Fruit fly (Drosophila melanogaster) whole organism, embryonic: ENCODE measurements around the gene CG17816.

ENCODE experiments used
- Ada2b ChIP-seq: fragments of 200-800 bp; sonication (Bioruptor generic); IDR thresholded peaks from 2 replicates; pipeline ENCODE4 v1.3.6; 2022; ENCODE audit warnings: missing biosample characterization, missing genetic modification characterization
- B-H1 ChIP-seq: fragments of 200-800 bp; sonication (Bioruptor generic); IDR thresholded peaks from 3 replicates; pipeline ENCODE4 v1.3.6; 2022; ENCODE audit warnings: missing biosample characterization, missing genetic modification characterization
- BEAF-32 ChIP-seq: fragments of 200-800 bp; sonication (Bioruptor generic); optimal IDR thresholded peaks from 3 replicates; lab custom pipeline; 2017; ENCODE audit warnings: missing biosample characterization, missing genetic modification characterization, mild to moderate bottlenecking, moderate library complexity, missing genetic modification reagents
- CG11085 ChIP-seq: fragments of 200-800 bp; sonication (Bioruptor generic); IDR thresholded peaks from 2 replicates; pipeline ENCODE4 v1.3.6; 2022; ENCODE audit warnings: missing biosample characterization, missing genetic modification characterization
- CG11456 ChIP-seq: fragments of 200-800 bp; sonication (Bioruptor generic); IDR thresholded peaks from 3 replicates; pipeline ENCODE4 v1.3.6; 2022; ENCODE audit warnings: missing biosample characterization, missing genetic modification characterization
- CG11504 ChIP-seq: fragments of 200-800 bp; sonication (Bioruptor generic); optimal IDR thresholded peaks from 3 replicates; lab custom pipeline; 2019; ENCODE audit warnings: missing biosample characterization, mild to moderate bottlenecking, missing genetic modification characterization, moderate library complexity
- CG12391 ChIP-seq: fragments of 200-800 bp; sonication (Bioruptor generic); optimal IDR thresholded peaks from 3 replicates; lab custom pipeline; 2018; ENCODE audit warnings: missing biosample characterization, mild to moderate bottlenecking, missing genetic modification characterization, moderate library complexity
- CG12769 ChIP-seq: fragments of 200-800 bp; sonication (Bioruptor generic); optimal IDR thresholded peaks from 2 replicates; lab custom pipeline; 2019; ENCODE audit warnings: missing biosample characterization, mild to moderate bottlenecking, missing genetic modification characterization, moderate library complexity
- CG14860 ChIP-seq: fragments of 200-800 bp; sonication (Bioruptor generic); IDR thresholded peaks from 3 replicates; pipeline ENCODE4 v1.3.6; 2022; ENCODE audit warnings: missing biosample characterization, missing genetic modification characterization; ENCODE audit not compliant: partially characterized antibody
- CG15696 ChIP-seq: fragments of 200-800 bp; sonication (Bioruptor generic); optimal IDR thresholded peaks from 2 replicates; lab custom pipeline; 2019; ENCODE audit warnings: missing biosample characterization, mild to moderate bottlenecking, missing genetic modification characterization, moderate library complexity
- CG16779 ChIP-seq: fragments of 200-800 bp; sonication (Bioruptor generic); IDR thresholded peaks from 2 replicates; pipeline ENCODE4 v1.3.6; 2022; ENCODE audit warnings: missing biosample characterization, missing genetic modification characterization
- CG17385 ChIP-seq: fragments of 200-800 bp; sonication (Bioruptor generic); optimal IDR thresholded peaks from 3 replicates; lab custom pipeline; 2018; ENCODE audit warnings: missing biosample characterization, mild to moderate bottlenecking, missing genetic modification characterization
- CG18476 ChIP-seq: fragments of 200-800 bp; sonication (Bioruptor generic); optimal IDR thresholded peaks from 2 replicates; lab custom pipeline; 2016; ENCODE audit warnings: missing biosample characterization, mild to moderate bottlenecking, missing genetic modification characterization
- CG34376 ChIP-seq: fragments of 200-800 bp; sonication (Bioruptor generic); optimal IDR thresholded peaks from 2 replicates; lab custom pipeline; 2018; ENCODE audit warnings: missing biosample characterization, mild to moderate bottlenecking, missing genetic modification characterization
- CG4360 ChIP-seq: fragments of 200-800 bp; sonication (Bioruptor generic); IDR thresholded peaks from 2 replicates; pipeline ENCODE4 v1.3.6; 2022; ENCODE audit warnings: missing biosample characterization, missing genetic modification characterization
- CG8290 ChIP-seq, 3 experiments: fragments of 200-800 bp; sonication (Bioruptor generic); optimal IDR thresholded peaks; 2 replicates each; lab custom pipeline; 2016 to 2019; ENCODE audit warnings: missing biosample characterization in 3 of 3, missing genetic modification characterization in 3 of 3, mild to moderate bottlenecking in 2 of 3, moderate library complexity in 1 of 3
- CG9876 ChIP-seq: fragments of 200-800 bp; sonication (Bioruptor generic); optimal IDR thresholded peaks from 2 replicates; lab custom pipeline; 2016; ENCODE audit warnings: missing biosample characterization, missing genetic modification characterization
- Deaf1 ChIP-seq: fragments of 200-800 bp; optimal IDR thresholded peaks from 3 replicates; lab custom pipeline; 2019; ENCODE audit warnings: missing biosample characterization, mild to moderate bottlenecking, missing genetic modification characterization, moderate library complexity
- Dek ChIP-seq: fragments of 200-800 bp; sonication (Bioruptor generic); optimal IDR thresholded peaks from 3 replicates; lab custom pipeline; 2019; ENCODE audit warnings: missing biosample characterization, mild to moderate bottlenecking, missing genetic modification characterization, moderate library complexity
- ERR ChIP-seq: fragments of 200-800 bp; sonication (Bioruptor generic); optimal IDR thresholded peaks from 2 replicates; lab custom pipeline; 2016; ENCODE audit warnings: missing biosample characterization, missing genetic modification characterization
- HLH4C ChIP-seq: fragments of 200-800 bp; sonication (Bioruptor generic); IDR thresholded peaks from 3 replicates; pipeline ENCODE4 v1.3.6; 2022; ENCODE audit warnings: missing biosample characterization, missing genetic modification characterization; ENCODE audit not compliant: partially characterized antibody
- HLHmδ ChIP-seq: fragments of 200-800 bp; sonication (Bioruptor generic); optimal IDR thresholded peaks from 2 replicates; lab custom pipeline; 2018; ENCODE audit warnings: missing biosample characterization, mild to moderate bottlenecking, missing genetic modification characterization, moderate library complexity
- Med ChIP-seq: fragments of 200-800 bp; sonication (Bioruptor generic); peaks from one replicate; lab custom pipeline; 2016; ENCODE audit warnings: missing biosample characterization, missing genetic modification characterization, mild to moderate bottlenecking, inconsistent platforms, moderate library complexity
- Nf-YC ChIP-seq: fragments of 200-800 bp; optimal IDR thresholded peaks from 3 replicates; lab custom pipeline; 2019; ENCODE audit warnings: missing biosample characterization, mild to moderate bottlenecking, missing genetic modification characterization, moderate library complexity
- NfI ChIP-seq: fragments of 200-800 bp; sonication (Bioruptor generic); optimal IDR thresholded peaks from 3 replicates; lab custom pipeline; 2018; ENCODE audit warnings: missing biosample characterization, mild to moderate bottlenecking, missing genetic modification characterization, moderate library complexity
- Oaz ChIP-seq: fragments of 200-800 bp; sonication (Bioruptor generic); IDR thresholded peaks from 2 replicates; pipeline ENCODE4 v1.3.6; 2022; ENCODE audit warnings: missing biosample characterization, missing genetic modification characterization
- Sox102F ChIP-seq: fragments of 200-800 bp; sonication (Bioruptor generic); optimal IDR thresholded peaks from 2 replicates; lab custom pipeline; 2018; ENCODE audit warnings: missing biosample characterization, mild to moderate bottlenecking, missing genetic modification characterization, moderate library complexity
- croc ChIP-seq: fragments of 200-800 bp; sonication (Bioruptor generic); conservative IDR thresholded peaks from 3 replicates; pipeline ENCODE4 v1.3.6; 2022; ENCODE audit warnings: missing biosample characterization, missing genetic modification characterization
- cwo ChIP-seq: fragments of 200-800 bp; sonication (Bioruptor generic); optimal IDR thresholded peaks from 3 replicates; lab custom pipeline; 2017; ENCODE audit warnings: missing biosample characterization, missing genetic modification characterization, mild to moderate bottlenecking, moderate library complexity, missing genetic modification reagents
- dpn ChIP-seq, 2 experiments: fragments of 200-800 bp; sonication (Bioruptor generic); optimal IDR thresholded peaks; 3 replicates each; lab custom pipeline; 2016; ENCODE audit warnings: missing biosample characterization in 2 of 2, missing genetic modification characterization in 2 of 2
- emc ChIP-seq: fragments of 200-800 bp; sonication (Bioruptor generic); optimal IDR thresholded peaks from 2 replicates; lab custom pipeline; 2016; ENCODE audit warnings: missing biosample characterization, missing genetic modification characterization
- eyg ChIP-seq: fragments of 200-800 bp; sonication (Bioruptor generic); optimal IDR thresholded peaks from 3 replicates; lab custom pipeline; 2016; ENCODE audit warnings: missing biosample characterization, missing genetic modification characterization
- grn ChIP-seq: fragments of 200-800 bp; sonication (Bioruptor generic); optimal IDR thresholded peaks from 3 replicates; lab custom pipeline; 2017; ENCODE audit warnings: missing biosample characterization, missing genetic modification characterization
- lilli ChIP-seq: fragments of 200-800 bp; sonication (Bioruptor generic); optimal IDR thresholded peaks from 3 replicates; lab custom pipeline; 2016; ENCODE audit warnings: missing biosample characterization, missing genetic modification characterization
- luna ChIP-seq: fragments of 200-800 bp; sonication (Bioruptor generic); optimal IDR thresholded peaks from 2 replicates; lab custom pipeline; 2016; ENCODE audit warnings: missing biosample characterization, missing genetic modification characterization
- maf-S ChIP-seq: fragments of 200-800 bp; sonication (Bioruptor generic); optimal IDR thresholded peaks from 2 replicates; lab custom pipeline; 2016; ENCODE audit warnings: missing biosample characterization, missing genetic modification characterization
- oc ChIP-seq: fragments of 200-800 bp; sonication (Bioruptor generic); optimal IDR thresholded peaks from 2 replicates; lab custom pipeline; 2018; ENCODE audit warnings: missing biosample characterization, mild to moderate bottlenecking, missing genetic modification characterization, moderate library complexity
- org-1 ChIP-seq: fragments of 200-800 bp; sonication (Bioruptor generic); optimal IDR thresholded peaks from 2 replicates; lab custom pipeline; 2017; ENCODE audit warnings: missing biosample characterization, missing genetic modification characterization
- phol ChIP-seq: fragments of 200-800 bp; sonication (Bioruptor generic); optimal IDR thresholded peaks from 3 replicates; lab custom pipeline; 2018; ENCODE audit warnings: missing biosample characterization, mild to moderate bottlenecking, missing genetic modification characterization, moderate library complexity
- prd ChIP-seq, 3 experiments: fragments of >200 bp in 2 of 3; fragments of 200-800 bp in 1 of 3; sonication (Bioruptor generic) in 1 of 3; optimal IDR thresholded peaks in 2 of 3; IDR thresholded peaks in 1 of 3; 2 replicates in 2 of 3; 3 replicates in 1 of 3; pipeline versions ENCODE4 v1.3.6 to Lab custom; 2017 to 2022; ENCODE audit warnings: missing biosample characterization in 1 of 3, missing genetic modification characterization in 1 of 3
- run ChIP-seq: fragments of 200-800 bp; sonication (Bioruptor generic); optimal IDR thresholded peaks from 3 replicates; lab custom pipeline; 2018; ENCODE audit warnings: missing biosample characterization, mild to moderate bottlenecking, missing genetic modification characterization
- seq ChIP-seq: fragments of 200-800 bp; sonication (Bioruptor generic); IDR thresholded peaks from 2 replicates; pipeline ENCODE4 v1.3.6; 2022; ENCODE audit warnings: missing biosample characterization, missing genetic modification characterization
- sisA ChIP-seq: fragments of 200-800 bp; sonication (Bioruptor generic); IDR thresholded peaks from 2 replicates; pipeline ENCODE4 v1.3.6; 2022; ENCODE audit warnings: missing biosample characterization, missing genetic modification characterization
- so ChIP-seq: fragments of 200-800 bp; sonication (Bioruptor generic); IDR thresholded peaks from 3 replicates; pipeline ENCODE4 v1.3.6; 2022; ENCODE audit warnings: missing biosample characterization, missing genetic modification characterization
- stc ChIP-seq: fragments of 200-800 bp; sonication (Bioruptor generic); IDR thresholded peaks from 2 replicates; pipeline ENCODE4 v1.3.6; 2022; ENCODE audit warnings: missing biosample characterization, missing genetic modification characterization
- vnd ChIP-seq: fragments of 200-800 bp; sonication (Bioruptor generic); IDR thresholded peaks from 3 replicates; pipeline ENCODE4 v1.3.6; 2022; ENCODE audit warnings: missing biosample characterization, missing genetic modification characterization; ENCODE audit not compliant: partially characterized antibody
- vvl ChIP-seq: fragments of 200-800 bp; sonication (Bioruptor generic); IDR thresholded peaks from 2 replicates; pipeline ENCODE4 v1.3.6; 2022; ENCODE audit warnings: missing biosample characterization, missing genetic modification characterization
- wek ChIP-seq: fragments of 200-800 bp; sonication (Bioruptor generic); optimal IDR thresholded peaks from 3 replicates; lab custom pipeline; 2018; ENCODE audit warnings: missing biosample characterization, mild to moderate bottlenecking, missing genetic modification characterization, moderate library complexity
- zen2 ChIP-seq: fragments of 200-800 bp; sonication (Bioruptor generic); IDR thresholded peaks from 3 replicates; pipeline ENCODE4 v1.3.6; 2022; ENCODE audit warnings: missing biosample characterization, missing genetic modification characterization; ENCODE audit not compliant: partially characterized antibody
- zfh2 ChIP-seq: fragments of 200-800 bp; sonication (Bioruptor generic); optimal IDR thresholded peaks from 2 replicates; lab custom pipeline; 2016; ENCODE audit warnings: missing biosample characterization, missing genetic modification characterization

The CG17816 gene

dm6 chr3R:7886859-7887190 is 292 bp upstream of the CG17816 start, which contains the start of gene ArgRS-m (continued):
- peak; percentile 31; the same call in 1 of the 2 replicates for TF ChIP-seq sisA (GFP tag; lab: Robert Waterston, UW)
- peak; percentile 30 for TF ChIP-seq Deaf1
- TF ChIP-seq CG14860 (GFP tag; lab: Robert Waterston, UW) = no peak
- TF ChIP-seq zfh2 (GFP tag; lab: Kevin White, UChicago) = peak; percentile 73
- peak; percentile 36 for TF ChIP-seq eyg (GFP tag; lab: Kevin White, UChicago)
- peak; percentile 44 for TF ChIP-seq CG34376 (GFP tag; lab: Kevin White, UChicago)
- no peak for TF ChIP-seq wek (GFP tag; lab: Kevin White, UChicago)
- TF ChIP-seq run = no peak
- peak; percentile 41 for TF ChIP-seq cwo (GFP tag; lab: Kevin White, UChicago)
- no peak for TF ChIP-seq CG11085 (GFP tag; lab: Robert Waterston, UW)
- no peak; the same call in 1 of the 2 replicates for TF ChIP-seq seq (GFP tag; lab: Robert Waterston, UW)
- peak; percentile 78 for TF ChIP-seq CG12769 (tag; lab: Kevin White, UChicago)
- peak; percentile 53 for TF ChIP-seq CG12391 (tag; lab: Kevin White, UChicago)
- no peak for TF ChIP-seq CG4360 (GFP tag; lab: Robert Waterston, UW)
- TF ChIP-seq lilli (GFP tag; lab: Kevin White, UChicago) = peak; percentile 80
- no peak for TF ChIP-seq Oaz (GFP tag; lab: Robert Waterston, UW)
- TF ChIP-seq CG15696 = no peak
- TF ChIP-seq HLHmδ (GFP tag; lab: Kevin White, UChicago) = no peak
- TF ChIP-seq maf-S = peak; percentile 28
- TF ChIP-seq grn (GFP tag; lab: Kevin White, UChicago) = no peak
- TF ChIP-seq CG11456 (GFP tag; lab: Robert Waterston, UW) = peak; percentile 73; the same call in 1 of the 3 replicates
- peak; percentile 61 for TF ChIP-seq BEAF-32 (GFP tag; lab: Kevin White, UChicago)
- no peak for TF ChIP-seq CG16779 (GFP tag; lab: Robert Waterston, UW)
- TF ChIP-seq Med = peak; percentile 95
- no peak for TF ChIP-seq so (GFP tag; lab: Robert Waterston, UW)
- peak; percentile 53; the same call in 1 of the 2 replicates for TF ChIP-seq vvl (GFP tag; lab: Robert Waterston, UW)
- peak; percentile 28 for TF ChIP-seq emc (GFP tag; lab: Kevin White, UChicago)
- TF ChIP-seq CG18476 = no peak
- TF ChIP-seq B-H1 (GFP tag; lab: Robert Waterston, UW) = no peak
- TF ChIP-seq CG17385 = peak; percentile 13
- TF ChIP-seq dpn (GFP tag; optimal IDR thresholded peaks at IDR 0.05; lab: Kevin White, UChicago) = peak; percentile 54
- TF ChIP-seq stc = peak; percentile 6; the same call in 1 of the 2 replicates
- TF ChIP-seq CG9876 = no peak
- TF ChIP-seq CG8290 (GFP tag; optimal IDR thresholded peaks at IDR 0.05; lab: Kevin White, UChicago) = no peak
- TF ChIP-seq CG8290 (tag; optimal IDR thresholded peaks at IDR 0.05; lab: Kevin White, UChicago) = peak in 1 of 2 experiments; percentile 74
- TF ChIP-seq Dek = no peak
- no peak for TF ChIP-seq prd (optimal IDR thresholded peaks at IDR 0.05; lab: Kevin White, UChicago)
- TF ChIP-seq prd (GFP tag; IDR thresholded peaks at IDR 0.05; lab: Robert Waterston, UW) = peak; percentile 33; the same call in 2 of the 3 replicates
- no peak for TF ChIP-seq Ada2b (GFP tag; lab: Robert Waterston, UW)
- TF ChIP-seq ERR (GFP tag; lab: Kevin White, UChicago) = peak; percentile 16
- TF ChIP-seq phol (tag; lab: Kevin White, UChicago) = peak; percentile 38
- peak; percentile 15 for TF ChIP-seq org-1 (GFP tag; lab: Kevin White, UChicago)
- peak; percentile 17 for TF ChIP-seq Nf-YC (tag; lab: Kevin White, UChicago)
- no peak for TF ChIP-seq vnd (GFP tag; lab: Robert Waterston, UW)
- TF ChIP-seq HLH4C (GFP tag; lab: Robert Waterston, UW) = no peak
- peak; percentile 47 for TF ChIP-seq Sox102F (GFP tag; lab: Kevin White, UChicago)
- TF ChIP-seq zen2 = no peak
- no peak for TF ChIP-seq oc
- TF ChIP-seq luna (GFP tag; lab: Kevin White, UChicago) = no peak
- TF ChIP-seq NfI (GFP tag; lab: Kevin White, UChicago) = peak; percentile 58
- no peak for TF ChIP-seq croc (GFP tag; lab: Robert Waterston, UW)
- TF ChIP-seq CG11504 = no peak
